Worm (Caenorhabditis elegans): Measurements from ENCODE around the gene str-60.

ce11 chrV:15863042-15863441 lies 34.8 kb upstream of the str-60 start, which contains the start of gene srh-299:
- no peak for TF ChIP-seq cog-1 (tag; optimal IDR thresholded peaks at IDR 0.05)
- TF ChIP-seq ref-1 (GFP tag; conservative IDR thresholded peaks at IDR 0.05) = no peak
- TF ChIP-seq ztf-29 (GFP tag; IDR thresholded peaks at IDR 0.05) = no peak
- no peak for TF ChIP-seq T22C8.4 (GFP tag; IDR thresholded peaks at IDR 0.05)
- TF ChIP-seq flt-1 (GFP tag; IDR thresholded peaks at IDR 0.05) = no peak
- no peak for TF ChIP-seq med-1 (GFP tag; optimal IDR thresholded peaks at IDR 0.05; ENCODE audit: insufficient read depth)
- no peak for TF ChIP-seq klf-2 (GFP tag; conservative IDR thresholded peaks at IDR 0.05)
- no peak for TF ChIP-seq tab-1 (GFP tag; IDR thresholded peaks at IDR 0.05)
- TF ChIP-seq ztf-23 (GFP tag; IDR thresholded peaks at IDR 0.05) = no peak
